Worm (Caenorhabditis elegans): Measurements from ENCODE around the gene R01B10.3.

R01B10.3 gene

DNA sequence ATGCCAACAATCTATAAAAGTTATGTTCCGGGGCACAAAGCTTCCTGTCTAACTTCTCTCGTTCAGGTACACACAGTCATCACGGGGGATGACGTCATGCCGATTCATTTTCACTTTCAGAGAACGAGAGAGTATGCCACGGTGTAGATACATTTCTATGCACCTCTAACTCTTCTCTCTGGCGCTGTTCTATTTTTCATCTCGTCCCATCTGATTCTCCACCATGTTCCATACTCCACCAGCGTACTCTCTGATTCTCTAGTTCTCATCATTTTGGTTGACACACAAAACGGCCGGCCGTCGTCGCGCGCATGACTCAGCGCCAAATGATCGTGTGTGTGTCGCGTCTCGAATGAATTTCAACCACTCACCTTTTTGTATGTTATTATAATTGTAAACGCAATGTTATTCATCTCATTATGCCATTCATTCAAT lies 44.5 kb downstream of the R01B10.3 start (continued):
- TF ChIP-seq gmeb-2 (tag; optimal IDR thresholded peaks at IDR 0.05) (no peak), syd-9 (tag; optimal IDR thresholded peaks at IDR 0.05) (no peak), sox-4 (tag; optimal IDR thresholded peaks at IDR 0.05) (no peak), ceh-48 (tag; optimal IDR thresholded peaks at IDR 0.05) (no peak), fkh-10 (GFP tag; optimal IDR thresholded peaks at IDR 0.05) (no peak), dve-1 (tag; optimal IDR thresholded peaks at IDR 0.05) (peak; percentile 69), mec-3 (tag; optimal IDR thresholded peaks at IDR 0.05; ENCODE audit: borderline replicate concordance) (no peak), dmd-4 (tag; optimal IDR thresholded peaks at IDR 0.05; ENCODE audit: borderline replicate concordance) (no peak), T23F11.4 (GFP tag; optimal IDR thresholded peaks at IDR 0.05) (no peak), ahr-1 (tag; optimal IDR thresholded peaks at IDR 0.05) (no peak), hlh-13 (GFP tag; optimal IDR thresholded peaks at IDR 0.05) (no peak), F13H6.1 (tag; optimal IDR thresholded peaks at IDR 0.05) (peak; percentile 73), C08G9.2 (tag; optimal IDR thresholded peaks at IDR 0.05) (peak; percentile 52), pros-1 (tag; optimal IDR thresholded peaks at IDR 0.05) (no peak), ets-4 (tag; optimal IDR thresholded peaks at IDR 0.05) (peak; percentile 55)

DNA sequence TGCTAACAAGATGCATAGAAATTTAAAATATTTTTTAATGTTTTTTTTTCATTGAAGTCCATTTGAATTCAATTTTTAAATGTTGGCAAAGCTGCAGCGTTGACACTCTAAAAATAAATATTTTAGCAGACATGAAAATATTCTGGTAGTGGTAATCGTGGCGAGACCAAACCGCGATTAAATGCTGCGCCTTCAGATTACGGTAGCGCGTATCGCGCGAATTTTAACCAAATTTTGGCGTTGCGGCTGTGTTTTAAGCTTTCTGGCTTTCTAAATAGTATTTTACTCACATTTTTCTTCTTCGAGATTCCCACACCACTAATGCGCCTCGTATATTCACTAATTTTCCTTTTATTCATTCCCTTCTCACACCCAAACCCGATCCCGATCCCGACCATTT lies 48.8 kb downstream of the R01B10.3 start, which contains the start of gene cpg-4:
TSS of gene cpg-4 (plus strand) at position 303 of the 400 bp plus-strand sequence.
- no peak for TF ChIP-seq lin-11 (tag; optimal IDR thresholded peaks at IDR 0.05)

DNA sequence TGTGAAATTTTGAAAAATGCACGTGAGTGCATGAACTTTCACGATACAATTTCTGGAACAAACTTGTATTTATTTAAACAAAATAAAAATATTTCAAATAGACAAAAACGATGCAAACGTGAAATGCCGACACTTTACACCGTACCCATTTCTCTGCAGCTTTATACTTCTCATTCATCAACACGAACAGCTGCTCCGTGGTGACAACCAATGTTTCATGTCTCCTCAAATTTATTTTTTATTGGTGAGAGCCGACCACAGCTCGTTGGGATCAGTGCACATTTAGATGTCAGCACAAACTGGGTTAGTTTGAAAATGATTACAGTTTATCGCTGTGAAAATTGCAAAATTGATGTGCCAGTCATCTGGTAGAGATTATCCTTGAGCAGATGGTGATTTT lies 49.3 kb downstream of the R01B10.3 start:
- TF ChIP-seq hlh-8 (tag; optimal IDR thresholded peaks at IDR 0.05) (no peak), ceh-6 (GFP tag; optimal IDR thresholded peaks at IDR 0.05) (no peak), fkh-10 (GFP tag; optimal IDR thresholded peaks at IDR 0.05) (no peak), C38D4.7 (GFP tag; optimal IDR thresholded peaks at IDR 0.05) (no peak), odd-2 (tag; optimal IDR thresholded peaks at IDR 0.05) (no peak), T23F11.4 (GFP tag; optimal IDR thresholded peaks at IDR 0.05) (no peak), rnt-1 (tag; optimal IDR thresholded peaks at IDR 0.05) (peak; percentile 39), unc-55 (GFP tag; optimal IDR thresholded peaks at IDR 0.05) (peak; percentile 84), lim-6 (tag; optimal IDR thresholded peaks at IDR 0.05) (no peak), ceh-30 (tag; optimal IDR thresholded peaks at IDR 0.05) (no peak), Y22D7AL.16 (tag; optimal IDR thresholded peaks at IDR 0.05) (no peak), pros-1 (tag; optimal IDR thresholded peaks at IDR 0.05) (no peak)

Data from whole organism, late embryonic.